Worm (Caenorhabditis elegans): ENCODE results near the gene C34E10.12.

C34E10.12 gene

DNA sequence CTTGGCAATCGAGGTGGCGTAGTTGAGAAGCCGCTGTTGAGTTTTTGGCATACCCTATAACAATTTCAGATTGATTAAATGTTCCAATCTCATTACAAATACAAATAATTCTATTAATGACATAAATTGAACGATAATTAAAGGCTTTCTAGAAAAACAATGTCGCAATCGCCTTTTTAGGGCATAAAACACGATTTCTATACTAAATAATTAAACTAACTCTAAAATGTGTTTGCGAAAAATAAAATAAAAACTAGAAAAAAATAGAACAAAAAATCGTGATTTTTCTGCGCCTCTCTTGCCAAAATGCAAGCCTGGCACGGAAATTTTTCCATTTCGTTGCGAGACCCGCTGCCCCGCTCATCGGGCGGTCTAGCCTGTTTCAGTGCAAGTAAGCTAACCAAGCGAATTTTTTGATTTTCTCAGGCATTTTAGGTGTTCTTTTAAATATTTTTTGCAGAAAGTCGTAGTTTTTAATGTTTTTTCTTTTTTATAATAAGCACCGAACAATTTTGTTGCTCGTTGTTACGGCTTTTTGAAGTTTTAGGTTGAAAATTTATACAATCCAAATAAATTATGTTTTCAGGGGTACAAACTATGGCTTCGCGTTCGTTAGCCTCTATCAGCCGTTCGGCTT, at the start of gene C34E10.12, which contains the start of the genes C34E10.10 and atp-2:
C34E10.12 (minus strand) TSS at position 51 of the 637 bp plus-strand sequence.
C34E10.10 (minus strand) TSS at position 54 of the 637 bp plus-strand sequence.
atp-2 (plus strand) TSS at position 587 of the 637 bp plus-strand sequence.
- TF ChIP-seq unc-62 (GFP tag; optimal IDR thresholded peaks at IDR 0.05): no peak

DNA sequence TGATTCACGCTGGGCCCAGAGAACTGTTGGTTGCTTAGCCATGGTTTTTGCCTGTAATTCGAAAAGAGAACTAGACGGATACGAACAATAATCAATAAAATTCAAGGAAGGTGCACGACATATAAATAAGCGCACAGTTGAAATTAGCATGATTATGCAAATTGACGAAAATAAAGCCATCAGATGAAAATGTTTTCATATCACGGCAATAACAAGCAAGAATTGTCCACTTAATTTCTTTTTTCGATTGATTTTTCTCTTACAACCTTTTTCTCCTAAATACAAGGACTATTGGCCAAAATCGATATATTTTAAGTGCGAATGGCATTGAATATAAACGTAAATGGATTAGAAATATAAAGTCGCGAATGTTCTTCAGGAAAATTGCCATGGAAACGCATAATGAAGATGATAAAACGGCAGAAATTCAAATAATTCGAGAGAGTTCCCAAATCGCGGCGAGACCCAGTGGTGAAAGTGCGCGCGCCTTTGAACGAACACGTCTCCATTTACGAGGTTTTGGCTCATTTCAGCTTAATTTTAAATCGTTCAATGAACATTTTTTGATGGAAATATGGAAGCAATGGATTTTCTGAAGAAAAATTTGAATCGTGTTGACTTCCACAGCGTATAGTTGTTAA, 47.2 kb upstream of the C34E10.12 start, which contains the start of the genes daf-41 and toc-1:
daf-41 (minus strand) TSS at position 51 of the 641 bp plus-strand sequence.
toc-1 (plus strand) TSS at position 537 of the 641 bp plus-strand sequence.
- no peak for TF ChIP-seq unc-62 (GFP tag; optimal IDR thresholded peaks at IDR 0.05)

DNA sequence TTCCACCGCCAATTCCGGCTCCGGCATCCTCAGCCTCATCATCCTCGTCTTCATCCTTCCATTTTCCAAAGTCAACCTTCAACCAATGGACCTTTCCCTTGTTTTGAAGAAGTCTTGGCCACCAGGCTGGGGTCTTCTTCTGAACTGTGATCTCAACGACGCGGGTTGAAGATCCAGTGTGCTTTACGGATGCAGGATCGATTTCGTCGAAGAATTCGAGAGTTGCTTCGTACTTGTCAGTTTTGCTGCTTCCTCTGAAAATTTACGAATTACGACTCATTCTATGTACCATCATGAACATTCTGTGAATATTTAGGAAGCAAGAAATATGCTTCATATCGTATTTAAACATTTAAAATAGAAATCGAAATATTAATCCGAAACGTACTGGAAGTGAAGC, 46.6 kb upstream of the C34E10.12 start:
- TF ChIP-seq unc-62 (GFP tag; optimal IDR thresholded peaks at IDR 0.05): no peak

- TF ChIP-seq unc-62 (GFP tag; optimal IDR thresholded peaks at IDR 0.05): no peak
These were observed 45.7 kb upstream of the C34E10.12 start, which contains the start of gene ztf-8 for ce11 chrIII:5273396-5273857. ztf-8 (minus strand) TSS chrIII:5273471.

ce11 chrIII:5269814-5270213, 42.1 kb upstream of the C34E10.12 start, which contains the start of gene ZC395.4:
ZC395.4 (plus strand) TSS chrIII:5270114.
- no peak for TF ChIP-seq unc-62 (GFP tag; optimal IDR thresholded peaks at IDR 0.05)

DNA sequence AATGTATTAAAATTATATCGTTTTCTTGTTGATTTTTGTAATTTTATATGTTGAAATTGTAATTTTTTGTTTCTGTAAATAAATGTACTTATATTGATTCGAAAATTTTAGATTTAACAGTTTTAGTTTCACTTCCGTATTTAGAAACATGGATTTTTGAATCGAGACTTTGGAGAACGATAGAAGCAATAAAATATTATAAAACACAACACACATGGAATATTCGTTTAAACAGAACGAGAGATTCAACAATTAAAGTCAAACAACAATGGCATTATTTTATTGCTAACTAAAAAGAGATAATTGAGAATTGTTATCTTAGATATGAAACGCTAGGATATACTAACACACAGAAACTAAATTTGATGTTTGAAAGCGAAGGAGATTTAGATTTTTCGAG, 40.8 kb upstream of the C34E10.12 start:
- TF ChIP-seq unc-62 (GFP tag; optimal IDR thresholded peaks at IDR 0.05): no peak

ce11 chrIII:5267217-5267906, 39.7 kb upstream of the C34E10.12 start, which contains the start of gene ZC395.5:
ZC395.5 (plus strand) TSS chrIII:5267848.
- no peak for TF ChIP-seq unc-62 (GFP tag; optimal IDR thresholded peaks at IDR 0.05)

ce11 chrIII:5264813-5265212, 37.1 kb upstream of the C34E10.12 start, which contains the start of gene gro-1:
gro-1 (plus strand) TSS chrIII:5265113.
- no peak for TF ChIP-seq unc-62 (GFP tag; optimal IDR thresholded peaks at IDR 0.05)

DNA sequence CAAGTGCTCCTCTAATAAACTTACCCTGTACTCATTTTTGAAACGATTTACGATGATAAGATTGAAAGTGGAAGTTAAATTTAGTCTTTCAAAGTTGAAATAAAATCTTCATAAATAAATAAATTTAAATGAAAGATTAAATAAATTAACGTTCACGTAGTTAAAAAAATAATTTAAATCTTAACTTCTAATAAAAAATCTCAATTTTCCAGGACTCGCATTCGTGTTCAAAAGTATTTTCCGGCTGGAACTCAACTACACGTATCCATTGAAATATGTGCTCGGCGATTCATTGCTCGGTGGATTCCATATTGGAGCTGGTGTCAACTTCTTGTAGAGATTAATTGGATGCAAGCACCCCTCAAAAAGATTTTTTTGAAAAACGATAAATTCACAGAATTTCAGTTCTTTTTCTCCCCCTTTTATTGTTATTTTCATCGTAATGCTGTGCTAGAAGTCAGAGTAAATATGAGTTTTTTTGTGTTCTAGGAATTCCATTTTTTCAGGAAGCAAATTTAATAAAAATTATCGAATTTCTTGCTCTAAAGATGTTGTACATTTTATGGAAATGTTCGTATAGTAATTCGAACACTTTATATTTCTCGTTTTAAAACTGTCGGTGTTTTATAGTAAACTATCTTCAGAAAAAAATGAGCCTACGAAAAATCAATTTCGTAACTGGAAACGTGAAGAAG, 35.8 kb upstream of the C34E10.12 start, which contains the start of the genes C34E10.9 and hap-1:
C34E10.9 (minus strand) TSS at position 101 of the 695 bp plus-strand sequence.
hap-1 (plus strand) TSS at position 645 of the 695 bp plus-strand sequence.
- TF ChIP-seq unc-62 (GFP tag; optimal IDR thresholded peaks at IDR 0.05): no peak

- no peak for TF ChIP-seq unc-62 (GFP tag; optimal IDR thresholded peaks at IDR 0.05)
These were observed 32.7 kb upstream of the C34E10.12 start, which contains the start of gene gop-3 for ce11 chrIII:5260394-5260793. gop-3 (plus strand) TSS chrIII:5260694.

DNA sequence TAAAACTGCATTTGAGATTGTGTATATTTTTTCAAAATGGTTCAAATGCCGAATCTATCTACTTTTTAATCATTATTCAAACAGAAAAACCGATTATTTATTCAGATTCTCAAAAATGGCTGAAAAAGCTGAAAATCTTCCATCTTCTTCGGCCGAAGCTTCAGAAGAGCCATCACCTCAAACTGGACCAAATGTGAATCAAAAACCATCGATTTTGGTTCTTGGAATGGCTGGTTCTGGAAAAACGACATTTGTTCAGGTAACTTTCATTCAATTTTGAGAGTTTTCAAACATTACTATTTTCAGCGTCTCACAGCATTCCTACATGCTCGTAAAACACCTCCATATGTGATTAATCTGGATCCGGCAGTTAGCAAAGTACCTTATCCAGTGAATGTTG, 31.2 kb upstream of the C34E10.12 start, which contains the start of gene gop-2:
gop-2 (plus strand) TSS at position 106 of the 400 bp plus-strand sequence.
- TF ChIP-seq unc-62 (GFP tag; optimal IDR thresholded peaks at IDR 0.05): no peak

- TF ChIP-seq unc-62 (GFP tag; optimal IDR thresholded peaks at IDR 0.05): no peak
These were observed 26.4 kb upstream of the C34E10.12 start, which contains the start of the genes sumv-1 and gop-1 for ce11 chrIII:5254108-5254507. sumv-1 (minus strand) TSS chrIII:5254187. gop-1 (plus strand) TSS chrIII:5254438.

ce11 chrIII:5248706-5249105, 21.0 kb upstream of the C34E10.12 start:
- TF ChIP-seq unc-62 (GFP tag; optimal IDR thresholded peaks at IDR 0.05): no peak

- no peak for TF ChIP-seq unc-62 (GFP tag; optimal IDR thresholded peaks at IDR 0.05)
These were observed 17.4 kb upstream of the C34E10.12 start for ce11 chrIII:5245067-5245466.

- TF ChIP-seq unc-62 (GFP tag; optimal IDR thresholded peaks at IDR 0.05): no peak
These were observed 16.9 kb upstream of the C34E10.12 start, which contains the start of gene cnd-1 for ce11 chrIII:5244539-5244938. cnd-1 (minus strand) TSS chrIII:5244639.

Measured in whole organism, dauer.